Fruit fly (Drosophila melanogaster) whole organism, embryonic: Measurements from ENCODE around the gene CG17819.
A peak's percentile ranks its signal among the peaks of the same experiment; 100 is the strongest.

Experiments
- CG10979 ChIP-seq: fragments of 200-800 bp; sonication (Bioruptor generic); optimal IDR thresholded peaks from 2 replicates; lab custom pipeline; 2018; ENCODE audit warnings: missing biosample characterization, mild to moderate bottlenecking, missing genetic modification characterization, moderate library complexity
- CG12659 ChIP-seq: fragments of 200-800 bp; sonication (Bioruptor generic); optimal IDR thresholded peaks from 3 replicates; lab custom pipeline; 2017; ENCODE audit warnings: mild to moderate bottlenecking, missing biosample characterization, missing genetic modification reagents, missing genetic modification characterization
- CG12744 ChIP-seq: fragments of 200-800 bp; sonication (Bioruptor generic); optimal IDR thresholded peaks from 2 replicates; lab custom pipeline; 2016; ENCODE audit warnings: missing biosample characterization, missing genetic modification characterization
- CG12942 ChIP-seq: fragments of 200-800 bp; sonication (Bioruptor generic); optimal IDR thresholded peaks from 3 replicates; lab custom pipeline; 2016; ENCODE audit warnings: missing biosample characterization, missing genetic modification characterization
- CG14050 ChIP-seq: fragments of 200-800 bp; sonication (Bioruptor generic); IDR thresholded peaks from 3 replicates; pipeline ENCODE4 v1.3.6; 2022; ENCODE audit warnings: missing biosample characterization, missing genetic modification characterization
- CG15073 ChIP-seq: fragments of 200-800 bp; sonication (Bioruptor generic); optimal IDR thresholded peaks from 2 replicates; lab custom pipeline; 2016; ENCODE audit warnings: missing biosample characterization, missing genetic modification characterization
- CG15269 ChIP-seq: fragments of 200-800 bp; sonication (Bioruptor generic); optimal IDR thresholded peaks from 2 replicates; lab custom pipeline; 2018; ENCODE audit warnings: missing biosample characterization, mild to moderate bottlenecking, missing genetic modification characterization, moderate library complexity
- CG17359 ChIP-seq: fragments of 200-800 bp; sonication (Bioruptor generic); optimal IDR thresholded peaks from 3 replicates; lab custom pipeline; 2018; ENCODE audit warnings: missing biosample characterization, mild to moderate bottlenecking, missing genetic modification characterization, moderate library complexity
- CG17361 ChIP-seq: fragments of 200-800 bp; sonication (Bioruptor generic); IDR thresholded peaks from 3 replicates; pipeline ENCODE4 v1.3.6; 2022; ENCODE audit warnings: missing biosample characterization, missing genetic modification characterization
- CG18599 ChIP-seq: fragments of 200-800 bp; sonication (Bioruptor generic); optimal IDR thresholded peaks from 3 replicates; lab custom pipeline; 2017; ENCODE audit warnings: missing biosample characterization, missing genetic modification characterization, mild to moderate bottlenecking, moderate library complexity, missing genetic modification reagents
- CG2678 ChIP-seq: fragments of 200-800 bp; sonication (Bioruptor generic); optimal IDR thresholded peaks from 3 replicates; lab custom pipeline; 2019; ENCODE audit warnings: missing biosample characterization, mild to moderate bottlenecking, missing genetic modification characterization, moderate library complexity
- CG30020 ChIP-seq: fragments of 200-800 bp; optimal IDR thresholded peaks from 2 replicates; lab custom pipeline; 2019; ENCODE audit warnings: missing biosample characterization, mild to moderate bottlenecking, missing genetic modification characterization, moderate library complexity
- CG31441 ChIP-seq: fragments of 200-800 bp; sonication (Bioruptor generic); IDR thresholded peaks from 2 replicates; pipeline ENCODE4 v1.3.6; 2022; ENCODE audit warnings: missing biosample characterization, missing genetic modification characterization
- CG3995 ChIP-seq: fragments of 200-800 bp; sonication (Bioruptor generic); optimal IDR thresholded peaks from 3 replicates; lab custom pipeline; 2016; ENCODE audit warnings: missing biosample characterization, missing genetic modification characterization
- CG8359 ChIP-seq: fragments of 200-800 bp; sonication (Bioruptor generic); optimal IDR thresholded peaks from 2 replicates; lab custom pipeline; 2017; ENCODE audit warnings: missing biosample characterization, mild to moderate bottlenecking, missing genetic modification characterization, borderline replicate concordance
- CHES-1-like ChIP-seq: fragments of 200-800 bp; sonication (Bioruptor generic); optimal IDR thresholded peaks from 2 replicates; lab custom pipeline; 2016; ENCODE audit warnings: missing biosample characterization, missing genetic modification characterization
- Camta ChIP-seq: fragments of 200-800 bp; sonication (Bioruptor generic); optimal IDR thresholded peaks from 2 replicates; lab custom pipeline; 2016; ENCODE audit warnings: missing biosample characterization, missing genetic modification characterization
- D19A ChIP-seq: fragments of 200-800 bp; optimal IDR thresholded peaks from 3 replicates; lab custom pipeline; 2019; ENCODE audit warnings: missing biosample characterization, mild to moderate bottlenecking, missing genetic modification characterization, moderate library complexity
- Dfd ChIP-seq, 2 experiments: fragments of >200 bp; optimal IDR thresholded peaks; 2 replicates each; lab custom pipeline; 2017; ENCODE audit warnings: missing biosample characterization in 2 of 2, missing genetic modification characterization in 2 of 2
- Dll ChIP-seq: fragments of 200-800 bp; sonication (Bioruptor generic); IDR thresholded peaks from 4 replicates; pipeline ENCODE4 v1.3.6; 2022; ENCODE audit warnings: missing biosample characterization, missing genetic modification characterization; ENCODE audit not compliant: partially characterized antibody
- E2f2 ChIP-seq: fragments of 200-800 bp; sonication (Bioruptor generic); IDR thresholded peaks from 2 replicates; pipeline ENCODE4 v1.3.6; 2022; ENCODE audit warnings: missing biosample characterization, missing genetic modification characterization
- Ets97D ChIP-seq: fragments of 200-800 bp; sonication (Bioruptor generic); optimal IDR thresholded peaks from 3 replicates; lab custom pipeline; 2016; ENCODE audit warnings: missing biosample characterization, missing genetic modification characterization
- HLHmδ ChIP-seq: fragments of 200-800 bp; sonication (Bioruptor generic); optimal IDR thresholded peaks from 2 replicates; lab custom pipeline; 2018; ENCODE audit warnings: missing biosample characterization, mild to moderate bottlenecking, missing genetic modification characterization, moderate library complexity
- Hey ChIP-seq: fragments of 200-800 bp; sonication (Bioruptor generic); optimal IDR thresholded peaks from 3 replicates; lab custom pipeline; 2018; ENCODE audit warnings: missing biosample characterization, mild to moderate bottlenecking, missing genetic modification characterization
- Lpt ChIP-seq: fragments of >200 bp; optimal IDR thresholded peaks from 2 replicates; lab custom pipeline; 2018; ENCODE audit warnings: missing biosample characterization, missing genetic modification characterization
- Mes4 ChIP-seq: fragments of 200-800 bp; sonication (Bioruptor generic); optimal IDR thresholded peaks from 2 replicates; lab custom pipeline; 2016; ENCODE audit warnings: missing biosample characterization, missing genetic modification characterization
- Sox102F ChIP-seq: fragments of 200-800 bp; sonication (Bioruptor generic); optimal IDR thresholded peaks from 2 replicates; lab custom pipeline; 2018; ENCODE audit warnings: missing biosample characterization, mild to moderate bottlenecking, missing genetic modification characterization, moderate library complexity
- TFAM ChIP-seq: fragments of 200-800 bp; sonication (Bioruptor generic); optimal IDR thresholded peaks from 2 replicates; lab custom pipeline; 2017; ENCODE audit warnings: missing biosample characterization, missing genetic modification characterization, inconsistent platforms
- Taf1 ChIP-seq: fragments of 200-800 bp; sonication (Bioruptor generic); IDR thresholded peaks from 2 replicates; pipeline ENCODE4 v1.3.6; 2022; ENCODE audit warnings: missing biosample characterization, missing genetic modification characterization
- Xbp1 ChIP-seq: fragments of 200-800 bp; sonication (Bioruptor generic); optimal IDR thresholded peaks from 3 replicates; lab custom pipeline; 2016; ENCODE audit warnings: missing biosample characterization, mild to moderate bottlenecking, missing genetic modification characterization
- Xrp1 ChIP-seq: fragments of 200-800 bp; sonication (Bioruptor generic); IDR thresholded peaks from 2 replicates; pipeline ENCODE4 v1.3.6; 2022; ENCODE audit warnings: missing biosample characterization, missing genetic modification characterization
- ac ChIP-seq: fragments of 200-800 bp; sonication (Bioruptor generic); optimal IDR thresholded peaks from 3 replicates; lab custom pipeline; 2017; ENCODE audit warnings: missing biosample characterization, mild to moderate bottlenecking, missing genetic modification characterization
- amos ChIP-seq: fragments of 200-800 bp; sonication (Bioruptor generic); IDR thresholded peaks from 2 replicates; pipeline ENCODE4 v1.3.6; 2022; ENCODE audit warnings: missing biosample characterization, missing genetic modification characterization; ENCODE audit not compliant: partially characterized antibody
- ato ChIP-seq: fragments of 200-800 bp; sonication (Bioruptor generic); IDR thresholded peaks from 2 replicates; pipeline ENCODE4 v1.3.6; 2022; ENCODE audit warnings: missing biosample characterization, missing genetic modification characterization; ENCODE audit not compliant: partially characterized antibody
- bigmax ChIP-seq: fragments of 200-800 bp; sonication (Bioruptor generic); optimal IDR thresholded peaks from 2 replicates; lab custom pipeline; 2018; ENCODE audit warnings: missing biosample characterization, mild to moderate bottlenecking, missing genetic modification characterization
- bowl ChIP-seq: fragments of 200-800 bp; sonication (Bioruptor generic); IDR thresholded peaks from 2 replicates; pipeline ENCODE4 v1.3.6; 2022; ENCODE audit warnings: missing biosample characterization, missing genetic modification characterization
- bsh ChIP-seq, 2 experiments: fragments of 200-800 bp; sonication (Bioruptor generic); optimal IDR thresholded peaks; 2 replicates each; lab custom pipeline; 2017 to 2018; ENCODE audit warnings: mild to moderate bottlenecking in 2 of 2, missing biosample characterization in 2 of 2, missing genetic modification characterization in 2 of 2, moderate library complexity in 1 of 2
- cas ChIP-seq: fragments of 200-800 bp; sonication (Bioruptor generic); IDR thresholded peaks from 2 replicates; pipeline ENCODE4 v1.3.6; 2022; ENCODE audit warnings: missing biosample characterization, missing genetic modification characterization
- dmrt99B ChIP-seq: fragments of 200-800 bp; sonication (Bioruptor generic); optimal IDR thresholded peaks from 2 replicates; lab custom pipeline; 2018; ENCODE audit warnings: missing biosample characterization, mild to moderate bottlenecking, missing genetic modification characterization, moderate library complexity
- dpn ChIP-seq, 2 experiments: fragments of 200-800 bp; sonication (Bioruptor generic); optimal IDR thresholded peaks; 3 replicates each; lab custom pipeline; 2016; ENCODE audit warnings: missing biosample characterization in 2 of 2, missing genetic modification characterization in 2 of 2
- gsb-n ChIP-seq: fragments of 200-800 bp; sonication (Bioruptor generic); optimal IDR thresholded peaks from 3 replicates; lab custom pipeline; 2018; ENCODE audit warnings: missing biosample characterization, mild to moderate bottlenecking, missing genetic modification characterization
- h ChIP-seq: fragments of >200 bp; optimal IDR thresholded peaks from 2 replicates; lab custom pipeline; 2017
- ham ChIP-seq: fragments of 200-800 bp; sonication (Bioruptor generic); IDR thresholded peaks from 2 replicates; pipeline ENCODE4 v1.3.6; 2022; ENCODE audit warnings: missing biosample characterization, missing genetic modification characterization
- hb ChIP-seq: fragments of 200-800 bp; sonication (Bioruptor generic); IDR thresholded peaks from 3 replicates; pipeline ENCODE4 v1.3.6; 2022; ENCODE audit warnings: missing biosample characterization, missing genetic modification characterization; ENCODE audit not compliant: partially characterized antibody
- lola ChIP-seq, 3 experiments: fragments of >200 bp in 2 of 3; fragments of 200-800 bp in 1 of 3; sonication (Bioruptor generic) in 1 of 3; optimal IDR thresholded peaks; 2 replicates each; lab custom pipeline; 2017 to 2019; ENCODE audit warnings: missing biosample characterization in 3 of 3, missing genetic modification characterization in 3 of 3, mild to moderate bottlenecking in 1 of 3, moderate library complexity in 1 of 3
- otp ChIP-seq: fragments of 200-800 bp; sonication (Bioruptor generic); IDR thresholded peaks from 3 replicates; pipeline ENCODE4, ENCODE4 v1.3.6; 2022; ENCODE audit warnings: missing biosample characterization, missing genetic modification characterization
- phol ChIP-seq: fragments of 200-800 bp; sonication (Bioruptor generic); optimal IDR thresholded peaks from 3 replicates; lab custom pipeline; 2018; ENCODE audit warnings: missing biosample characterization, mild to moderate bottlenecking, missing genetic modification characterization, moderate library complexity
- psq ChIP-seq: fragments of 200-800 bp; sonication (Bioruptor generic); optimal IDR thresholded peaks from 2 replicates; lab custom pipeline; 2017; ENCODE audit warnings: missing biosample characterization, missing genetic modification characterization
- rib ChIP-seq: fragments of 200-800 bp; sonication (Bioruptor generic); IDR thresholded peaks from 2 replicates; pipeline ENCODE4 v1.3.6; 2022; ENCODE audit warnings: missing biosample characterization, missing genetic modification characterization
- sna ChIP-seq: fragments of 200-800 bp; sonication (Bioruptor generic); IDR thresholded peaks from 2 replicates; pipeline ENCODE4 v1.3.6; 2022; ENCODE audit warnings: missing biosample characterization, missing genetic modification characterization; ENCODE audit not compliant: partially characterized antibody
- sr ChIP-seq: fragments of 200-800 bp; sonication (Bioruptor generic); IDR thresholded peaks from 3 replicates; pipeline ENCODE4 v1.3.6; 2022; ENCODE audit warnings: missing biosample characterization, missing genetic modification characterization

CG17819 gene

dm6 chr3R:21839636-21840035 lies 45.7 kb downstream of the CG17819 start (continued):
- TF ChIP-seq dmrt99B (tag; lab: Kevin White, UChicago) = peak; percentile 55
- TF ChIP-seq Lpt (GFP tag; lab: Kevin White, UChicago) = no peak
- TF ChIP-seq Hey (tag; lab: Kevin White, UChicago) = no peak
- TF ChIP-seq CG12659 (GFP tag; lab: Kevin White, UChicago) = peak; percentile 11
- TF ChIP-seq CG3995 = no peak
- no peak for TF ChIP-seq CG12942
- no peak for TF ChIP-seq CG12744
- TF ChIP-seq Dfd (GFP tag; optimal IDR thresholded peaks at IDR 0.05; lab: Kevin White, UChicago) = no peak
- peak; percentile 13 for TF ChIP-seq gsb-n
- TF ChIP-seq Xbp1 (GFP tag; lab: Kevin White, UChicago) = no peak
- TF ChIP-seq CG15073 (GFP tag; lab: Kevin White, UChicago) = no peak
- no peak for TF ChIP-seq sna (GFP tag; lab: Robert Waterston, UW)
- TF ChIP-seq CG30020 (tag; lab: Kevin White, UChicago) = no peak
- TF ChIP-seq Camta (GFP tag; lab: Kevin White, UChicago) = no peak
- TF ChIP-seq Sox102F (GFP tag; lab: Kevin White, UChicago) = peak; percentile 53
- TF ChIP-seq CHES-1-like (GFP tag; lab: Kevin White, UChicago) = no peak
- TF ChIP-seq hb (GFP tag; lab: Robert Waterston, UW) = no peak
- TF ChIP-seq lola (GFP tag; optimal IDR thresholded peaks at IDR 0.05; lab: Kevin White, UChicago) = peak in 1 of 3 experiments; percentile 31
- TF ChIP-seq bowl (GFP tag; lab: Robert Waterston, UW) = no peak
- no peak for TF ChIP-seq amos (GFP tag; lab: Robert Waterston, UW)
- no peak for TF ChIP-seq cas (GFP tag; lab: Robert Waterston, UW)
- TF ChIP-seq ac (GFP tag; lab: Kevin White, UChicago) = no peak
- TF ChIP-seq h = no peak
- TF ChIP-seq ham = no peak
- no peak for TF ChIP-seq HLHmδ (GFP tag; lab: Kevin White, UChicago)
- TF ChIP-seq D19A = peak; percentile 53
- TF ChIP-seq Dll (GFP tag; lab: Robert Waterston, UW) = no peak
- TF ChIP-seq CG17361 (GFP tag; lab: Robert Waterston, UW) = peak; percentile 51; the same call in 1 of the 3 replicates
- TF ChIP-seq TFAM (GFP tag; lab: Kevin White, UChicago) = no peak
- no peak for TF ChIP-seq Mes4
- peak; percentile 54 for TF ChIP-seq CG31441 (GFP tag; lab: Robert Waterston, UW)
- no peak for TF ChIP-seq sr (GFP tag; lab: Robert Waterston, UW)
- peak; percentile 12; the same call in 1 of the 2 replicates for TF ChIP-seq Xrp1 (GFP tag; lab: Robert Waterston, UW)
- TF ChIP-seq CG18599 = peak; percentile 23
- peak; percentile 48 for TF ChIP-seq CG10979 (tag; lab: Kevin White, UChicago)
- TF ChIP-seq otp = no peak
- no peak for TF ChIP-seq dpn (GFP tag; optimal IDR thresholded peaks at IDR 0.05; lab: Kevin White, UChicago)
- peak; percentile 38 for TF ChIP-seq CG15269 (tag; lab: Kevin White, UChicago)
- TF ChIP-seq psq (GFP tag; lab: Kevin White, UChicago) = no peak
- no peak for TF ChIP-seq ato
- TF ChIP-seq CG2678 = peak; percentile 73
- TF ChIP-seq Ets97D (GFP tag; lab: Kevin White, UChicago) = no peak
- TF ChIP-seq bsh (GFP tag; optimal IDR thresholded peaks at IDR 0.05; lab: Kevin White, UChicago) = peak in 1 of 2 experiments; percentile 26
- TF ChIP-seq bigmax (GFP tag; lab: Kevin White, UChicago) = no peak
- peak; percentile 9 for TF ChIP-seq CG17359 (tag; lab: Kevin White, UChicago)
- TF ChIP-seq CG8359 (GFP tag; lab: Kevin White, UChicago) = no peak
- TF ChIP-seq Taf1 = no peak
- no peak for TF ChIP-seq E2f2 (GFP tag; lab: Robert Waterston, UW)
- TF ChIP-seq CG14050 (GFP tag; lab: Robert Waterston, UW) = no peak
- no peak for TF ChIP-seq rib (GFP tag; lab: Robert Waterston, UW)
- peak; percentile 34 for TF ChIP-seq phol (tag; lab: Kevin White, UChicago)
